Fruit fly (Drosophila melanogaster) whole organism, adult: ENCODE data around the gene CG14107.

Source experiments
- CG14711 ChIP-seq: fragments of 200-800 bp; sonication (Bioruptor generic); optimal IDR thresholded peaks from 2 replicates; lab custom pipeline; 2018; ENCODE audit warnings: missing biosample characterization, mild to moderate bottlenecking, missing genetic modification characterization, moderate library complexity
- CG33017 ChIP-seq: fragments of 200-800 bp; sonication (Bioruptor generic); optimal IDR thresholded peaks from 2 replicates; lab custom pipeline; 2018; ENCODE audit warnings: missing biosample characterization, mild to moderate bottlenecking, missing genetic modification characterization, moderate library complexity
- CG5204 ChIP-seq: fragments of 200-800 bp; sonication (Bioruptor generic); optimal IDR thresholded peaks from 2 replicates; lab custom pipeline; 2016; ENCODE audit warnings: missing biosample characterization, missing genetic modification characterization
- CG7045 ChIP-seq: fragments of 200-800 bp; sonication (Bioruptor generic); optimal IDR thresholded peaks from 2 replicates; lab custom pipeline; 2017; ENCODE audit warnings: missing biosample characterization, mild to moderate bottlenecking, missing genetic modification characterization
- ovo ChIP-seq: fragments of 200-800 bp; sonication (Bioruptor generic); optimal IDR thresholded peaks from 2 replicates; lab custom pipeline; 2016; ENCODE audit warnings: missing biosample characterization, missing genetic modification characterization
- pad ChIP-seq: fragments of 200-800 bp; sonication (Bioruptor generic); optimal IDR thresholded peaks from 3 replicates; lab custom pipeline; 2017; ENCODE audit warnings: missing biosample characterization, missing genetic modification characterization, mild to moderate bottlenecking, moderate library complexity, missing genetic modification reagents
- toe ChIP-seq: fragments of 200-800 bp; sonication (Bioruptor generic); optimal IDR thresholded peaks from 2 replicates; lab custom pipeline; 2016; ENCODE audit warnings: missing biosample characterization, missing genetic modification characterization

DNA sequence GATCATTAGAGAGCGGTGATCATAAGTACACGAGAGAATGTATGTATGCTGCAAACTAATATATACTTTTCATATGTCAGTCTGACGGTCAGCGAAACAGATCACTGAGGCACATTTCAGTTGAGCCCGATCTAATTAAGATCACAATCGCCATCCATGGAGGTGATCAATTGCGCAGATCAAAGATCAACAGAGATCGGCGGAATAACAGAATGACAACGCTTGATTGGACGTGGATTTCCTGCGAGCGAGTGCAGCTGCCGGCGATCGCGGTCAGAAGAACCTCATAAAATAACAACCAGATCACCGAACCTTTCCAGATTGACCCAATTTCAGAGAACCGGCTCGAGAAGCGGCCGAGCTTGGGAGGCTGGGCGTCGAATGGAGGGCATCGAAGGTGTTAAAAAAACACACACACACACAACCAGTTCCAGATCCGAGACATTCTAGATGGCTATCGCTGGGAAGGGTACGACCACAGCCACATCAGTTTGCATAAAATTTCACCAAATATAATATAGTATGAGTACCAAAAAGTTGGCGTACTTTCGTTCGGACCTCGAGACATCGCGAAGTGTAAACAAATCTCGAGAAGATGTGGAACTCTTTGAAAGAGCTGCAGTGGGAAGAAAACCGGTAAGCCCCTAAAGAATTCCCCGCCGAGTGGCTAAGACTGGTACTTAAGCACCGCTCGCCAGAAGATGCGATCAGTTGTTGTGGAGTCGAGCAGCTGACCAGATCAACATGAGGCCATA is 1.1 kb upstream of the CG14107 start, which contains the start of gene ImpL1:
- TF ChIP-seq toe (GFP tag; lab: Kevin White, UChicago), result no peak
- no peak for TF ChIP-seq CG14711 (tag; lab: Kevin White, UChicago)
- no peak for TF ChIP-seq CG33017 (tag; lab: Kevin White, UChicago)
- TF ChIP-seq CG7045, result no peak
- no peak for TF ChIP-seq ovo (GFP tag; lab: Kevin White, UChicago)
- TF ChIP-seq pad, result no peak
- TF ChIP-seq CG5204 (GFP tag; lab: Kevin White, UChicago), result no peak
